Worm (Caenorhabditis elegans): ENCODE results near the gene C44H9.7.
A peak's percentile ranks its signal among the peaks of the same experiment; 100 is the strongest.

C44H9.7 gene

DNA sequence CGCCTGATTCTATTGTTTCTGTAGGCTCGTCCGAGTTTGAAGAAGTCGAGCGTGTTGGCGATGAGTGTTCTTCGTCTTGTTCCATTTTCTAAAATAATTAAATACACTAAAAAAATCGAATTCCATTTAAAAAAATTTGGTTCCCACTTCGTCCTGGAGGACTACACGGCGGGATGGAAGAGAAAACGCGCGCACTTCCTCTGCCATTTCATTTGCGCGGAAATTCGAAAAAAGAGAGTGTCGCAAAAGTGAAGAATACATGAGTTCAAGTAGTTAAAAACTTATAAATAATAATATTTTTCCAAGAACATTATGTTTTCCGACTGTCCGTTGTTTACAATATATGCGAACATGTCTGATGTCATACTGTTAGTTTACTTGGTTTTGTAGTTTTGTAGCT lies 15.3 kb upstream of the C44H9.7 start, which contains the start of gene T07F10.3 (continued):
- TF ChIP-seq ztf-22 (GFP tag; optimal IDR thresholded peaks at IDR 0.05) (peak; percentile 63), ekl-4 (GFP tag; IDR thresholded peaks at IDR 0.05) (peak; percentile 80), ztf-3 (GFP tag; optimal IDR thresholded peaks at IDR 0.05) (no peak), bed-2 (GFP tag; IDR thresholded peaks at IDR 0.05) (peak; percentile 92), ets-4 (GFP tag; optimal IDR thresholded peaks at IDR 0.05) (no peak), tlf-1 (GFP tag; optimal IDR thresholded peaks at IDR 0.05) (peak; percentile 47), lin-54 (GFP tag; optimal IDR thresholded peaks at IDR 0.05) (peak; percentile 95), hlh-26 (GFP tag; conservative IDR thresholded peaks at IDR 0.05) (no peak), D2030.7 (GFP tag; IDR thresholded peaks at IDR 0.05) (peak; percentile 39; the same call in 1 of the 2 replicates), T07F8.4 (tag; optimal IDR thresholded peaks at IDR 0.05) (peak; percentile 56), unc-130 (GFP tag; optimal IDR thresholded peaks at IDR 0.05) (peak; percentile 95), attf-5 (GFP tag; optimal IDR thresholded peaks at IDR 0.05) (peak; percentile 23), rec-8 (tag; optimal IDR thresholded peaks at IDR 0.05) (peak; percentile 76 to 85), K11D2.4 (GFP tag; IDR thresholded peaks at IDR 0.05) (peak; percentile 78), dpl-1 (GFP tag; optimal IDR thresholded peaks at IDR 0.05) (peak; percentile 74), ceh-91 (GFP tag; IDR thresholded peaks at IDR 0.05) (peak; percentile 48; the same call in 1 of the 2 replicates), let-526 (GFP tag; IDR thresholded peaks at IDR 0.05) (peak; percentile 84), mcd-1 (GFP tag; IDR thresholded peaks at IDR 0.05) (peak; percentile 88), nhr-179 (tag; optimal IDR thresholded peaks at IDR 0.05) (no peak), nhr-120 (GFP tag; IDR thresholded peaks at IDR 0.05) (no peak), madf-6 (GFP tag; IDR thresholded peaks at IDR 0.05) (peak; percentile 83), ceh-79 (tag; optimal IDR thresholded peaks at IDR 0.05) (no peak)

DNA sequence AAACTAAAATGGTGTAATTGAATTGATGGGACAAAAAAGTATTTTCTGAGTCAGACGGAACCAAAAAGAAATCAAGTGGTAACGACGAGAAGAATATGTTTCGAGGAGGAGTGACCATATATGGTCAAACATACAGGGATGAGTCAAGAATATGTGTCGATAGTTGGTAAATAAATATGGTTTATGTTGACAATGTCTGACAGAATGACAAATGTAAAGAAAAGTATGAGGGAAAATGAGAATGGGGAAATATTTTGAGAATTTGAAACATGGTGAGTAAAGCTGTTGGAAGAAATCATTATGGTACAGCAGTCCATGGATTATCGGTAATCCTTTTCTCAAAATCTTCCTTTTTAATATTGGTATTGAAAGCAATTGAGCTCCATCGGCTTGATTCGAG lies 13.3 kb upstream of the C44H9.7 start, which contains the start of gene nspg-1:
Gene nspg-1 (minus strand): TSS at position 101 of the 400 bp plus-strand sequence.
- TF ChIP-seq madf-6 (GFP tag; IDR thresholded peaks at IDR 0.05) (no peak), attf-6 (GFP tag; IDR thresholded peaks at IDR 0.05) (no peak), mes-4 (tag; optimal IDR thresholded peaks at IDR 0.05) (no peak), F23B12.7 (tag; optimal IDR thresholded peaks at IDR 0.05; ENCODE audit: insufficient read depth) (no peak), nhr-80 (tag; optimal IDR thresholded peaks at IDR 0.05) (no peak), let-526 (GFP tag; IDR thresholded peaks at IDR 0.05) (no peak), die-1 (tag; optimal IDR thresholded peaks at IDR 0.05) (no peak), nhr-27 (tag; optimal IDR thresholded peaks at IDR 0.05) (no peak), sdz-38 (tag; optimal IDR thresholded peaks at IDR 0.05) (no peak), lir-1 (GFP tag; conservative IDR thresholded peaks at IDR 0.05) (no peak), ceh-91 (GFP tag; IDR thresholded peaks at IDR 0.05) (no peak), F37B4.10 (GFP tag; IDR thresholded peaks at IDR 0.05) (no peak), C06A6.2 (GFP tag; conservative IDR thresholded peaks at IDR 0.05) (no peak), atf-7 (tag; optimal IDR thresholded peaks at IDR 0.05) (no peak), ekl-4 (GFP tag; IDR thresholded peaks at IDR 0.05) (no peak), chd-7 (tag; optimal IDR thresholded peaks at IDR 0.05) (no peak), ceh-40 (GFP tag; IDR thresholded peaks at IDR 0.05) (no peak), F49E8.2 (tag; optimal IDR thresholded peaks at IDR 0.05; ENCODE audit: insufficient read depth) (no peak)

DNA sequence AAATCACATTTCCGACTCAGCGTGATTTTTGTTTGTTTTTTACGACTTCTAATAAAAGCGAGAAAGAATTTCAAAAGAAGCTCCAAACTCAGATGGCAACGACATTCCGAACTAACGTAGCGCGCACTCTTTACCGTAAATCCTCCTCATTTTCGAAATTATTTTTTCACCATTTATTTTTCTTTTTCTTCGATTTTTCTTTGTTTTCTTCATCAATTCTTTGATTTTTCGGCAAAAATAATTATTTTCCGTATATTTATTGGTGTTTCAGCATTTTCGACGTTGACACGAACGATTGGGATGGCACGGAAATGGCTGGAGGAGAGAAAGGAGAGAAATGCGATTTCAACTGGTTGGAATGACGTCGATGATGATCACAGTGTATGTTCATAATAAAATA lies 10.9 kb upstream of the C44H9.7 start, which contains the start of gene T07F10.5:
Gene T07F10.5 (plus strand): TSS at position 301 of the 400 bp plus-strand sequence.
- TF ChIP-seq attf-3 (GFP tag; conservative IDR thresholded peaks at IDR 0.05), result 0 out of 2 replicates have a peak, but pooled peaks have one; percentile 13
